Worm (Caenorhabditis elegans) whole organism, L1 larva: ENCODE measurements around the gene F59B1.2.

ENCODE experiments used
- aly-2 ChIP-seq: fragments of 150-350 bp; optimal IDR thresholded peaks from 2 replicates; lab custom pipeline; 2014; ENCODE audit warnings: missing biosample characterization, missing genetic modification characterization
- ceh-90 ChIP-seq: sonication (generic microtip); optimal IDR thresholded peaks from 2 replicates; lab custom pipeline; 2016; ENCODE audit warnings: missing genetic modification characterization, missing compliant biosample characterization
- ces-1 ChIP-seq: fragments of 150-350 bp; optimal IDR thresholded peaks from 2 replicates; lab custom pipeline; 2014; ENCODE audit warnings: missing biosample characterization, missing genetic modification reagents, missing genetic modification characterization
- dsc-1 ChIP-seq: sonication (generic microtip); optimal IDR thresholded peaks from 2 replicates; lab custom pipeline; 2016; ENCODE audit warnings: mild to moderate bottlenecking, missing genetic modification characterization, missing compliant biosample characterization
- hlh-4 ChIP-seq: sonication (generic microtip); optimal IDR thresholded peaks from 2 replicates; lab custom pipeline; 2016; ENCODE audit warnings: mild to moderate bottlenecking, missing genetic modification characterization, missing compliant biosample characterization
- lin-35 ChIP-seq, 2 experiments: fragments of 150-350 bp; optimal IDR thresholded peaks; 2 replicates each; lab custom pipeline; 2014; ENCODE audit warnings: missing biosample characterization in 2 of 2, missing genetic modification characterization in 2 of 2, missing genetic modification reagents in 2 of 2
- lir-3 ChIP-seq: sonication (generic microtip); optimal IDR thresholded peaks from 2 replicates; lab custom pipeline; 2016; ENCODE audit warnings: mild to moderate bottlenecking, missing genetic modification characterization, moderate library complexity, missing compliant biosample characterization; ENCODE audit not compliant: poor library complexity
- mef-2 ChIP-seq: fragments of 150-350 bp; optimal IDR thresholded peaks from 2 replicates; lab custom pipeline; 2014; ENCODE audit warnings: missing biosample characterization, missing genetic modification characterization
- pqm-1 ChIP-seq: sonication (generic microtip); optimal IDR thresholded peaks from 3 replicates; lab custom pipeline; 2017; ENCODE audit warnings: missing biosample characterization, missing genetic modification characterization
- snpc-4 ChIP-seq: fragments of 150-350 bp; optimal IDR thresholded peaks from 2 replicates; lab custom pipeline; 2014; ENCODE audit warnings: missing biosample characterization, missing genetic modification characterization
- tbx-2 ChIP-seq: sonication (generic microtip); optimal IDR thresholded peaks from 2 replicates; lab custom pipeline; 2016; ENCODE audit warnings: missing genetic modification characterization, missing compliant biosample characterization
- unc-62 ChIP-seq: fragments of 150-350 bp; optimal IDR thresholded peaks from 2 replicates; lab custom pipeline; 2014; ENCODE audit warnings: missing biosample characterization, missing genetic modification reagents, missing genetic modification characterization

- TF ChIP-seq ceh-90 (no peak), lin-35 (GFP tag; optimal IDR thresholded peaks at IDR 0.05; lab: Kevin White, UChicago) (no peak), aly-2 (tag; lab: Kevin White, UChicago) (no peak), ces-1 (GFP tag; lab: Kevin White, UChicago) (no peak), snpc-4 (no peak), pqm-1 (tag; lab: Kevin White, UChicago) (no peak), hlh-4 (tag; lab: Kevin White, UChicago) (no peak), mef-2 (no peak), unc-62 (GFP tag; lab: Kevin White, UChicago) (no peak), lir-3 (tag; lab: Kevin White, UChicago) (no peak), dsc-1 (tag; lab: Kevin White, UChicago) (no peak), tbx-2 (tag; lab: Kevin White, UChicago) (no peak)
These were observed 39.9 kb downstream of the F59B1.2 start, which contains the start of gene pals-33 for ce11 chrV:3673080-3673479.
